Fruit fly (Drosophila melanogaster): Measurements from ENCODE around the gene CG18530.
A peak's percentile ranks its signal among the peaks of the same experiment; 100 is the strongest.

Gene CG18530

dm6 chr3R:12622778-12623177 is 10.4 kb upstream of the CG18530 start:
- 0 out of 3 replicates have a peak, but pooled peaks have one; percentile 18 for TF ChIP-seq so (GFP tag; IDR thresholded peaks at IDR 0.05)
- no peak for TF ChIP-seq CG10274 (GFP tag; optimal IDR thresholded peaks at IDR 0.05)
- TF ChIP-seq nmo (GFP tag; optimal IDR thresholded peaks at IDR 0.05), result no peak
- peak; percentile 39 for TF ChIP-seq Hr39 (optimal IDR thresholded peaks at IDR 0.05)
- TF ChIP-seq CG8478 (optimal IDR thresholded peaks at IDR 0.05), result no peak
- TF ChIP-seq B-H1 (GFP tag; IDR thresholded peaks at IDR 0.05), result no peak
- no peak for TF ChIP-seq CG8765 (GFP tag; IDR thresholded peaks at IDR 0.05)
- no peak for TF ChIP-seq seq (GFP tag; IDR thresholded peaks at IDR 0.05)
- no peak for TF ChIP-seq CG14667 (GFP tag; IDR thresholded peaks at IDR 0.05)
- no peak for TF ChIP-seq CG10267 (tag; optimal IDR thresholded peaks at IDR 0.05)
- no peak for TF ChIP-seq tio (GFP tag; optimal IDR thresholded peaks at IDR 0.05)
- TF ChIP-seq Rfx (GFP tag; IDR thresholded peaks at IDR 0.05), result no peak

- 0 out of 2 replicates have a peak, but pooled peaks have one; percentile 26 for TF ChIP-seq bowl (GFP tag; IDR thresholded peaks at IDR 0.05)
- TF ChIP-seq Ets65A (GFP tag), result peak; percentile 93
- no peak for TF ChIP-seq gt (GFP tag; IDR thresholded peaks at IDR 0.05)
- no peak for TF ChIP-seq CG6765 (GFP tag; optimal IDR thresholded peaks at IDR 0.05)
- no peak for TF ChIP-seq sisA (GFP tag; IDR thresholded peaks at IDR 0.05)
- TF ChIP-seq fd96Cb (tag; optimal IDR thresholded peaks at IDR 0.05), result no peak
- no peak for TF ChIP-seq cato (GFP tag; optimal IDR thresholded peaks at IDR 0.05; ENCODE audit: borderline replicate concordance)
- TF ChIP-seq h (optimal IDR thresholded peaks at IDR 0.05), result no peak
- no peak for TF ChIP-seq CG42726 (GFP tag; IDR thresholded peaks at IDR 0.05; ENCODE audit: partially characterized antibody)
- TF ChIP-seq CG9437 (GFP tag; optimal IDR thresholded peaks at IDR 0.05), result no peak
These were observed 8.2 kb upstream of the CG18530 start for dm6 chr3R:12624913-12625312.

dm6 chr3R:12626674-12627382 is 6.3 kb upstream of the CG18530 start:
- TF ChIP-seq CG14965 (GFP tag; optimal IDR thresholded peaks at IDR 0.05; ENCODE audit: borderline replicate concordance), result no peak
- TF ChIP-seq H15 (GFP tag; IDR thresholded peaks at IDR 0.05), result no peak
- TF ChIP-seq pros (GFP tag; optimal IDR thresholded peaks at IDR 0.05), result peak; percentile 61
- no peak for TF ChIP-seq CG9932 (GFP tag; IDR thresholded peaks at IDR 0.05)
- TF ChIP-seq bigmax (GFP tag; optimal IDR thresholded peaks at IDR 0.05), result no peak
- TF ChIP-seq rib (GFP tag; IDR thresholded peaks at IDR 0.05), result no peak
- TF ChIP-seq pita (GFP tag; optimal IDR thresholded peaks at IDR 0.05), result no peak
- no peak for TF ChIP-seq stc (GFP tag; IDR thresholded peaks at IDR 0.05)
- TF ChIP-seq HLHmδ (GFP tag; optimal IDR thresholded peaks at IDR 0.05), result no peak
- peak; percentile 10 for TF ChIP-seq caup (GFP tag; optimal IDR thresholded peaks at IDR 0.05; ENCODE audit: severe bottlenecking)
- TF ChIP-seq twi (tag; optimal IDR thresholded peaks at IDR 0.05), result peak; percentile 7
- peak in 1 of 2 experiments; percentile 75 for TF ChIP-seq crp (GFP tag; optimal IDR thresholded peaks at IDR 0.05)
- TF ChIP-seq CG12236 (GFP tag; optimal IDR thresholded peaks at IDR 0.05), result no peak
- TF ChIP-seq tll (GFP tag; optimal IDR thresholded peaks at IDR 0.05), result peak in 1 of 2 experiments; percentile 73
- peak; percentile 15 for TF ChIP-seq Asciz (GFP tag; optimal IDR thresholded peaks at IDR 0.05)
- no peak for TF ChIP-seq CG17612 (GFP tag; IDR thresholded peaks at IDR 0.05)
- no peak for TF ChIP-seq sima (GFP tag; optimal IDR thresholded peaks at IDR 0.05)
- peak; percentile 98 for TF ChIP-seq onecut (GFP tag; IDR thresholded peaks at IDR 0.05)
- TF ChIP-seq CG10654 (GFP tag; optimal IDR thresholded peaks at IDR 0.05), result no peak
- peak; percentile 97 to 99 for TF ChIP-seq insv (GFP tag; optimal IDR thresholded peaks at IDR 0.05)
- peak; percentile 81 for TF ChIP-seq grn (GFP tag; optimal IDR thresholded peaks at IDR 0.05)
- TF ChIP-seq sqz (GFP tag; optimal IDR thresholded peaks at IDR 0.05), result peak; percentile 42
- TF ChIP-seq gro (GFP tag; optimal IDR thresholded peaks at IDR 0.05), result peak; percentile 11
- TF ChIP-seq sens (GFP tag), result peak; percentile 81
- TF ChIP-seq CG7271 (tag; optimal IDR thresholded peaks at IDR 0.05), result no peak
- TF ChIP-seq CG16779 (GFP tag; IDR thresholded peaks at IDR 0.05), result no peak
- no peak for TF ChIP-seq B-H2 (GFP tag; optimal IDR thresholded peaks at IDR 0.05)
- peak; percentile 54 for TF ChIP-seq exex (tag; optimal IDR thresholded peaks at IDR 0.05)

Data from whole organism, embryonic.